Fruit fly (Drosophila melanogaster): ENCODE data around the gene CG9386.
A peak's percentile ranks its signal among the peaks of the same experiment; 100 is the strongest.

CG9386 gene

dm6 chr3R:9527907-9528842, 27.0 kb downstream of the CG9386 start (continued):
- TF ChIP-seq CG7839 (tag; optimal IDR thresholded peaks at IDR 0.05): peak; percentile 92
- TF ChIP-seq tin (GFP tag; optimal IDR thresholded peaks at IDR 0.05): peak; percentile 89
- TF ChIP-seq dmrt11E (tag; optimal IDR thresholded peaks at IDR 0.05): peak; percentile 25
- TF ChIP-seq CG7963 (GFP tag; IDR thresholded peaks at IDR 0.05; ENCODE audit: partially characterized antibody): no peak
- TF ChIP-seq dm (GFP tag; optimal IDR thresholded peaks at IDR 0.05): peak; percentile 54
- TF ChIP-seq GATAe (GFP tag; conservative IDR thresholded peaks at IDR 0.05): peak; percentile 93
- TF ChIP-seq CG15479 (GFP tag; optimal IDR thresholded peaks at IDR 0.05): no peak
- peak; percentile 75 for TF ChIP-seq Oli (tag; optimal IDR thresholded peaks at IDR 0.05)
- TF ChIP-seq Atf3 (GFP tag; optimal IDR thresholded peaks at IDR 0.05): peak; percentile 57
- peak; percentile 68 for TF ChIP-seq Oaz (GFP tag; IDR thresholded peaks at IDR 0.05)
- no peak for TF ChIP-seq CTCF (GFP tag; optimal IDR thresholded peaks at IDR 0.05)
- peak; percentile 88 for TF ChIP-seq CG6689 (GFP tag; IDR thresholded peaks at IDR 0.05)
- TF ChIP-seq Max (GFP tag; optimal IDR thresholded peaks at IDR 0.05): peak; percentile 85
- peak; percentile 90 for TF ChIP-seq CG2199 (GFP tag; IDR thresholded peaks at IDR 0.05)
- peak; percentile 50 for TF ChIP-seq CG3163 (GFP tag; optimal IDR thresholded peaks at IDR 0.05)
- TF ChIP-seq E2f1 (GFP tag; IDR thresholded peaks at IDR 0.05): peak; percentile 92
- peak; percentile 87 for TF ChIP-seq pho (GFP tag; optimal IDR thresholded peaks at IDR 0.05)
- TF ChIP-seq CG7745 (tag; optimal IDR thresholded peaks at IDR 0.05): no peak
- TF ChIP-seq ash1 (GFP tag; optimal IDR thresholded peaks at IDR 0.05): peak; percentile 75
- TF ChIP-seq Awh (GFP tag; IDR thresholded peaks at IDR 0.05): peak; percentile 71
- TF ChIP-seq CG1832 (GFP tag; optimal IDR thresholded peaks at IDR 0.05): no peak
- peak; percentile 96 for TF ChIP-seq CG3281 (GFP tag; optimal IDR thresholded peaks at IDR 0.05)
- TF ChIP-seq Aef1 (GFP tag; IDR thresholded peaks at IDR 0.05): peak; percentile 92
- TF ChIP-seq trem (tag; optimal IDR thresholded peaks at IDR 0.05): peak; percentile 45
- peak; percentile 88 for TF ChIP-seq Mrtf (GFP tag; IDR thresholded peaks at IDR 0.05)
- peak; percentile 78 for TF ChIP-seq Bteb2 (GFP tag; optimal IDR thresholded peaks at IDR 0.05)
- peak; percentile 85 for TF ChIP-seq CG18764 (GFP tag; optimal IDR thresholded peaks at IDR 0.05)
- peak; percentile 94 for TF ChIP-seq caup (GFP tag; optimal IDR thresholded peaks at IDR 0.05; ENCODE audit: severe bottlenecking)
- peak; percentile 52 for TF ChIP-seq CG16815 (GFP tag; optimal IDR thresholded peaks at IDR 0.05)
- TF ChIP-seq Spps (tag; optimal IDR thresholded peaks at IDR 0.05): peak; percentile 57
- TF ChIP-seq CG30403 (GFP tag; optimal IDR thresholded peaks at IDR 0.05): peak; percentile 85
- TF ChIP-seq dpn (GFP tag; optimal IDR thresholded peaks at IDR 0.05): peak; percentile 84 to 92
- TF ChIP-seq CG6854 (GFP tag; optimal IDR thresholded peaks at IDR 0.05): peak; percentile 89
- peak; percentile 70 for TF ChIP-seq CG12155 (GFP tag; optimal IDR thresholded peaks at IDR 0.05)
- peak; percentile 49 for TF ChIP-seq CG2875 (GFP tag; optimal IDR thresholded peaks at IDR 0.05)
- no peak for TF ChIP-seq CG3407 (GFP tag; optimal IDR thresholded peaks at IDR 0.05)
- TF ChIP-seq Ets97D (GFP tag; optimal IDR thresholded peaks at IDR 0.05): peak; percentile 78
- no peak for TF ChIP-seq Elba2 (GFP tag; optimal IDR thresholded peaks at IDR 0.05)
- peak; percentile 95 for TF ChIP-seq sens (GFP tag)
- TF ChIP-seq ac (GFP tag; optimal IDR thresholded peaks at IDR 0.05): no peak
- TF ChIP-seq CG5953 (GFP tag; IDR thresholded peaks at IDR 0.05): peak; percentile 77
- TF ChIP-seq dimm (GFP tag; IDR thresholded peaks at IDR 0.05): peak; percentile 39; the same call in 1 of the 2 replicates
- TF ChIP-seq Mad (GFP tag; optimal IDR thresholded peaks at IDR 0.05): peak; percentile 74
- peak; percentile 78 for TF ChIP-seq onecut (GFP tag; IDR thresholded peaks at IDR 0.05)
- peak; percentile 5 for TF ChIP-seq cg (GFP tag; optimal IDR thresholded peaks at IDR 0.05)
- TF ChIP-seq CG2712 (tag; optimal IDR thresholded peaks at IDR 0.05): peak; percentile 81
- peak; percentile 69 for TF ChIP-seq Adf1 (GFP tag; IDR thresholded peaks at IDR 0.05)
- no peak for TF ChIP-seq prd (optimal IDR thresholded peaks at IDR 0.05)
- peak; percentile 92 for TF ChIP-seq prd (GFP tag; IDR thresholded peaks at IDR 0.05)
- TF ChIP-seq Dref (GFP tag; IDR thresholded peaks at IDR 0.05): peak; percentile 46; the same call in 1 of the 2 replicates

All from whole organism, embryonic.